Fruit fly (Drosophila melanogaster) whole organism, embryonic: Measurements from ENCODE around the gene Lcp65Ab1.

Source experiments
- CG13894 ChIP-seq: fragments of 200-800 bp; sonication (Bioruptor generic); optimal IDR thresholded peaks from 3 replicates; lab custom pipeline; 2018; ENCODE audit warnings: missing biosample characterization, mild to moderate bottlenecking, missing genetic modification characterization, moderate library complexity
- CG14014 ChIP-seq: fragments of 200-800 bp; sonication (Bioruptor generic); IDR thresholded peaks from 2 replicates; pipeline ENCODE4 v1.3.6; 2022; ENCODE audit warnings: missing biosample characterization, missing genetic modification characterization
- CG2116 ChIP-seq: fragments of 200-800 bp; sonication (Bioruptor generic); optimal IDR thresholded peaks from 3 replicates; lab custom pipeline; 2018; ENCODE audit warnings: missing biosample characterization, mild to moderate bottlenecking, missing genetic modification characterization
- CG6854 ChIP-seq: fragments of 200-800 bp; sonication (Bioruptor generic); optimal IDR thresholded peaks from 3 replicates; lab custom pipeline; 2017; ENCODE audit warnings: missing biosample characterization, mild to moderate bottlenecking, missing genetic modification characterization
- CG8924 ChIP-seq: fragments of 200-800 bp; optimal IDR thresholded peaks from 3 replicates; lab custom pipeline; 2019; ENCODE audit warnings: missing biosample characterization, mild to moderate bottlenecking, missing genetic modification characterization, moderate library complexity
- CG9437 ChIP-seq: fragments of 200-800 bp; sonication (Bioruptor generic); optimal IDR thresholded peaks from 2 replicates; lab custom pipeline; 2018; ENCODE audit warnings: missing biosample characterization, mild to moderate bottlenecking, missing genetic modification characterization
- Drgx ChIP-seq: fragments of 200-800 bp; sonication (Bioruptor generic); IDR thresholded peaks from 2 replicates; pipeline ENCODE4 v1.3.6; 2022; ENCODE audit warnings: missing biosample characterization, missing genetic modification characterization
- Ets65A ChIP-seq: fragments of 200-800 bp; sonication (Bioruptor generic); peaks from one replicate; lab custom pipeline; 2016; ENCODE audit warnings: missing biosample characterization, missing genetic modification characterization
- amos ChIP-seq: fragments of 200-800 bp; sonication (Bioruptor generic); IDR thresholded peaks from 2 replicates; pipeline ENCODE4 v1.3.6; 2022; ENCODE audit warnings: missing biosample characterization, missing genetic modification characterization; ENCODE audit not compliant: partially characterized antibody
- jumu ChIP-seq: fragments of 200-800 bp; sonication (Bioruptor generic); optimal IDR thresholded peaks from 3 replicates; lab custom pipeline; 2016; ENCODE audit warnings: missing biosample characterization, missing genetic modification characterization
- prd ChIP-seq, 3 experiments: fragments of >200 bp in 2 of 3; fragments of 200-800 bp in 1 of 3; sonication (Bioruptor generic) in 1 of 3; optimal IDR thresholded peaks in 2 of 3; IDR thresholded peaks in 1 of 3; 2 replicates in 2 of 3; 3 replicates in 1 of 3; pipeline versions ENCODE4 v1.3.6 to Lab custom; 2017 to 2022; ENCODE audit warnings: missing biosample characterization in 1 of 3, missing genetic modification characterization in 1 of 3
- sens ChIP-seq: fragments of 200-800 bp; sonication (Bioruptor generic); peaks from one replicate; lab custom pipeline; 2016; ENCODE audit warnings: missing biosample characterization, missing genetic modification characterization
- twi ChIP-seq: fragments of 200-800 bp; optimal IDR thresholded peaks from 2 replicates; lab custom pipeline; 2019; ENCODE audit warnings: missing biosample characterization, mild to moderate bottlenecking, missing genetic modification characterization, moderate library complexity
- unc-4 ChIP-seq: fragments of 200-800 bp; sonication (Bioruptor generic); IDR thresholded peaks from 2 replicates; pipeline ENCODE4 v1.3.6; 2022; ENCODE audit warnings: missing biosample characterization, missing genetic modification characterization; ENCODE audit not compliant: partially characterized antibody

DNA sequence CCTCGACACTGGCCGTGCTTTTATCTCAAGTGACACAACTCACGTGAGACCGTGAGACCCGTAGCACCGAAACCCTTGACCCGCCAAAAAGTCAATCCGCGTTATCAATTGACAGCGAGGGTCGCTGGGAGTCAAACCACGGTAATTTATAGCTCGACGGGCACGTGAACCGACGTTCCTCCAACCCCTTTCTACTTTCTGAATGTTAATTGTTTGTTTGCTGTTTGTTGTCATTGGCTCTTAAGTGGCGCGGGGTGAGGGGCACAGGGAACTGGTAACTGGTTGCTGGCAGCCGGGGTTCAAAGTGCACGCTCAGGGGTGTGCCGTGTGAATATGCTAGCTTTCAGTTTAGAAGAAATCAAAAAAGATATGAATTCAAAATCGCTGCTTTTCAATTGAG is 42.6 kb upstream of the Lcp65Ab1 start:
- TF ChIP-seq Drgx (GFP tag; lab: Robert Waterston, UW) (no peak), CG13894 (no peak), CG2116 (no peak), CG6854 (GFP tag; lab: Kevin White, UChicago) (no peak), unc-4 (GFP tag; lab: Robert Waterston, UW) (no peak), jumu (GFP tag; lab: Kevin White, UChicago) (no peak), prd (optimal IDR thresholded peaks at IDR 0.05; lab: Kevin White, UChicago) (no peak), prd (GFP tag; IDR thresholded peaks at IDR 0.05; lab: Robert Waterston, UW) (no peak), CG14014 (no peak), amos (GFP tag; lab: Robert Waterston, UW) (no peak), CG9437 (GFP tag; lab: Kevin White, UChicago) (no peak), sens (no peak), CG8924 (tag; lab: Kevin White, UChicago) (no peak), Ets65A (no peak), twi (tag; lab: Kevin White, UChicago) (no peak)
